Fruit fly (Drosophila melanogaster): ENCODE measurements around the gene Idh3a.

Idh3a gene

dm6 chrX:19505334-19506185, 16.1 kb downstream of the Idh3a start:
- 0 out of 2 replicates have a peak, but pooled peaks have one; percentile 24 for TF ChIP-seq CG32121 (GFP tag; IDR thresholded peaks at IDR 0.05)
- TF ChIP-seq Snoo (tag; optimal IDR thresholded peaks at IDR 0.05), result no peak
- TF ChIP-seq CG17806 (tag; optimal IDR thresholded peaks at IDR 0.05), result no peak
- no peak for TF ChIP-seq EcR (GFP tag; optimal IDR thresholded peaks at IDR 0.05)
- no peak for TF ChIP-seq CG8159 (tag; optimal IDR thresholded peaks at IDR 0.05)
- TF ChIP-seq CG4496 (GFP tag; IDR thresholded peaks at IDR 0.05), result peak; percentile 58; the same call in 2 of the 3 replicates
- TF ChIP-seq fd96Ca (GFP tag; IDR thresholded peaks at IDR 0.05), result 0 out of 3 replicates have a peak, but pooled peaks have one; percentile 40
- peak; percentile 20; the same call in 1 of the 2 replicates for TF ChIP-seq Ets98B (GFP tag; IDR thresholded peaks at IDR 0.05)
- no peak for TF ChIP-seq CG14655 (GFP tag; optimal IDR thresholded peaks at IDR 0.05)
- TF ChIP-seq CG13204 (GFP tag; optimal IDR thresholded peaks at IDR 0.05), result no peak
- no peak for TF ChIP-seq gl (tag; optimal IDR thresholded peaks at IDR 0.05)
- no peak for TF ChIP-seq CG34367 (tag; optimal IDR thresholded peaks at IDR 0.05)
- no peak for TF ChIP-seq Pif1B (GFP tag; optimal IDR thresholded peaks at IDR 0.05)
- no peak for TF ChIP-seq D1 (tag; optimal IDR thresholded peaks at IDR 0.05)
- TF ChIP-seq Pif1A (GFP tag; optimal IDR thresholded peaks at IDR 0.05), result no peak
- no peak for TF ChIP-seq CG8301 (tag; optimal IDR thresholded peaks at IDR 0.05)
- no peak for TF ChIP-seq CG9948 (tag; optimal IDR thresholded peaks at IDR 0.05)
- no peak for TF ChIP-seq CG15710 (tag; optimal IDR thresholded peaks at IDR 0.05)
- TF ChIP-seq CG12605 (GFP tag; IDR thresholded peaks at IDR 0.05), result no peak
- no peak for TF ChIP-seq rn (GFP tag; IDR thresholded peaks at IDR 0.05)
- TF ChIP-seq CG10348 (GFP tag; IDR thresholded peaks at IDR 0.05), result no peak

- TF ChIP-seq rn (GFP tag; IDR thresholded peaks at IDR 0.05), result no peak
Observed at dm6 chrX:19504170-19504765, 17.3 kb downstream of the Idh3a start.

dm6 chrX:19501274-19501673, 20.3 kb downstream of the Idh3a start:
- no peak for TF ChIP-seq CG14655 (GFP tag; optimal IDR thresholded peaks at IDR 0.05)
- peak; percentile 33 for TF ChIP-seq EcR (GFP tag; optimal IDR thresholded peaks at IDR 0.05)
- TF ChIP-seq CG34367 (tag; optimal IDR thresholded peaks at IDR 0.05), result no peak
- no peak for TF ChIP-seq Ets98B (GFP tag; IDR thresholded peaks at IDR 0.05)
- no peak for TF ChIP-seq CG4496 (GFP tag; IDR thresholded peaks at IDR 0.05)
- no peak for TF ChIP-seq fd96Ca (GFP tag; IDR thresholded peaks at IDR 0.05)
- no peak for TF ChIP-seq CG32121 (GFP tag; IDR thresholded peaks at IDR 0.05)
- TF ChIP-seq Snoo (tag; optimal IDR thresholded peaks at IDR 0.05), result no peak
- TF ChIP-seq CG8159 (tag; optimal IDR thresholded peaks at IDR 0.05), result no peak
- TF ChIP-seq CG10348 (GFP tag; IDR thresholded peaks at IDR 0.05), result no peak
- TF ChIP-seq CG12605 (GFP tag; IDR thresholded peaks at IDR 0.05), result no peak
- no peak for TF ChIP-seq CG15710 (tag; optimal IDR thresholded peaks at IDR 0.05)
- peak; percentile 63 for TF ChIP-seq CG13204 (GFP tag; optimal IDR thresholded peaks at IDR 0.05)
- TF ChIP-seq CG9948 (tag; optimal IDR thresholded peaks at IDR 0.05), result no peak
- no peak for TF ChIP-seq Pif1A (GFP tag; optimal IDR thresholded peaks at IDR 0.05)
- TF ChIP-seq gl (tag; optimal IDR thresholded peaks at IDR 0.05), result no peak
- no peak for TF ChIP-seq CG17806 (tag; optimal IDR thresholded peaks at IDR 0.05)

dm6 chrX:19498755-19499321, 22.8 kb downstream of the Idh3a start:
- no peak for TF ChIP-seq CG12605 (GFP tag; IDR thresholded peaks at IDR 0.05)
- TF ChIP-seq CG10348 (GFP tag; IDR thresholded peaks at IDR 0.05), result no peak
- TF ChIP-seq CG15710 (tag; optimal IDR thresholded peaks at IDR 0.05), result no peak
- no peak for TF ChIP-seq Pif1B (GFP tag; optimal IDR thresholded peaks at IDR 0.05)
- TF ChIP-seq EcR (GFP tag; optimal IDR thresholded peaks at IDR 0.05), result no peak
- no peak for TF ChIP-seq rn (GFP tag; IDR thresholded peaks at IDR 0.05)
- TF ChIP-seq CG32121 (GFP tag; IDR thresholded peaks at IDR 0.05), result no peak
- no peak for TF ChIP-seq CG4496 (GFP tag; IDR thresholded peaks at IDR 0.05)

dm6 chrX:19497782-19498440, 23.7 kb downstream of the Idh3a start:
- no peak for TF ChIP-seq CG8159 (tag; optimal IDR thresholded peaks at IDR 0.05)
- TF ChIP-seq Pif1A (GFP tag; optimal IDR thresholded peaks at IDR 0.05), result no peak
- peak; percentile 66; the same call in 1 of the 3 replicates for TF ChIP-seq fd96Ca (GFP tag; IDR thresholded peaks at IDR 0.05)
- TF ChIP-seq CG8301 (tag; optimal IDR thresholded peaks at IDR 0.05), result no peak
- no peak for TF ChIP-seq D1 (tag; optimal IDR thresholded peaks at IDR 0.05)
- no peak for TF ChIP-seq Snoo (tag; optimal IDR thresholded peaks at IDR 0.05)
- no peak for TF ChIP-seq CG34367 (tag; optimal IDR thresholded peaks at IDR 0.05)
- TF ChIP-seq CG15710 (tag; optimal IDR thresholded peaks at IDR 0.05), result no peak
- peak; percentile 35 for TF ChIP-seq EcR (GFP tag; optimal IDR thresholded peaks at IDR 0.05)
- no peak for TF ChIP-seq CG14655 (GFP tag; optimal IDR thresholded peaks at IDR 0.05)
- peak; percentile 57; the same call in 1 of the 2 replicates for TF ChIP-seq CG12605 (GFP tag; IDR thresholded peaks at IDR 0.05)
- TF ChIP-seq CG4496 (GFP tag; IDR thresholded peaks at IDR 0.05), result peak; percentile 70; the same call in 2 of the 3 replicates
- TF ChIP-seq gl (tag; optimal IDR thresholded peaks at IDR 0.05), result no peak
- no peak for TF ChIP-seq rn (GFP tag; IDR thresholded peaks at IDR 0.05)
- TF ChIP-seq CG17806 (tag; optimal IDR thresholded peaks at IDR 0.05), result no peak
- peak; percentile 57; the same call in 1 of the 2 replicates for TF ChIP-seq CG32121 (GFP tag; IDR thresholded peaks at IDR 0.05)
- no peak for TF ChIP-seq Pif1B (GFP tag; optimal IDR thresholded peaks at IDR 0.05)
- peak; percentile 75 for TF ChIP-seq Ets98B (GFP tag; IDR thresholded peaks at IDR 0.05)
- TF ChIP-seq CG13204 (GFP tag; optimal IDR thresholded peaks at IDR 0.05), result peak; percentile 75
- no peak for TF ChIP-seq CG9948 (tag; optimal IDR thresholded peaks at IDR 0.05)
- TF ChIP-seq CG10348 (GFP tag; IDR thresholded peaks at IDR 0.05), result no peak

All from whole organism, pupa.